Worm (Caenorhabditis elegans): Measurements from ENCODE around the gene clec-164.

clec-164 gene

DNA sequence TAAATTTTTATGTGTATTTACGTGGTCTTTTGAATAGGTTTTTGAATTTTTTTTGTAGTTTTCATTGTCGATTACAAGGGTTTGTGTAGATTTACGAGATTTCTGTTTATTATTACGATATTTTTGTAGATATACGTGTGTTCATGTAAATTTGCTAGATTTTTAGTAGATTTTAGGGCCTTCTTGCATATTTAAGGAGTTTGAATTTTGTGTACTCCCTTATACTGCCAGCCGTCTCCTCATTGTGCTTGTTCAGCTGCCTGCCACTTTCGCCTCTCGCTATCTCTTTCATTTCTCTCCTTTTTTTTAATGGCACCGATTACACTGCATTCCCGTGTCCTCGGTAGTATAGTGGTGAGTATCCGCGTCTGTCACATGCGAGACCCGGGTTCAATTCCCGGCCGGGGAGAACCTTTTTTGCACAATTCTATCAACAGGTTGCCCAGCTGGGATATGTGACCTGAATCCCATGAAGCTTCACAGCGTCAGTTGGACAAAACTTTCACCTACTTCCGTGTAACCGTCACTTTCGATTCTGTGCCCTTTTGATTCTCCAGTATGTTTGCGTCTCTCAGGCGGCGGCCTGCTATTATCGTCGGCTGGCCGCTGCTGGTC is 33.6 kb upstream of the clec-164 start:
- TF ChIP-seq fkh-2 (tag; optimal IDR thresholded peaks at IDR 0.05) (no peak), lin-15B (tag; optimal IDR thresholded peaks at IDR 0.05) (no peak), mdl-1 (tag; optimal IDR thresholded peaks at IDR 0.05) (peak; percentile 0), fkh-10 (GFP tag; optimal IDR thresholded peaks at IDR 0.05) (no peak), nhr-11 (tag; optimal IDR thresholded peaks at IDR 0.05) (no peak), elt-2 (tag; optimal IDR thresholded peaks at IDR 0.05) (peak; percentile 46), jun-1 (tag; optimal IDR thresholded peaks at IDR 0.05) (peak; percentile 65), elt-3 (tag; optimal IDR thresholded peaks at IDR 0.05) (no peak), ztf-11 (tag; optimal IDR thresholded peaks at IDR 0.05) (no peak), nhr-67 (tag; optimal IDR thresholded peaks at IDR 0.05) (no peak), egl-5 (tag; optimal IDR thresholded peaks at IDR 0.05) (no peak), snpc-4 (tag; optimal IDR thresholded peaks at IDR 0.05) (peak; percentile 25), nhr-12 (tag; optimal IDR thresholded peaks at IDR 0.05) (no peak), zag-1 (tag; optimal IDR thresholded peaks at IDR 0.05) (no peak), nhr-28 (tag; optimal IDR thresholded peaks at IDR 0.05) (no peak), fos-1 (tag; optimal IDR thresholded peaks at IDR 0.05) (no peak), ZK546.5 (tag; optimal IDR thresholded peaks at IDR 0.05) (no peak), lsy-12 (tag; optimal IDR thresholded peaks at IDR 0.05) (peak; percentile 55), nfya-1 (tag; optimal IDR thresholded peaks at IDR 0.05; ENCODE audit: insufficient read depth) (no peak), lin-39 (tag; optimal IDR thresholded peaks at IDR 0.05) (no peak), pqm-1 (tag; optimal IDR thresholded peaks at IDR 0.05) (no peak), unc-39 (tag; optimal IDR thresholded peaks at IDR 0.05) (no peak), ceh-9 (tag; optimal IDR thresholded peaks at IDR 0.05) (no peak), ama-1 (optimal IDR thresholded peaks at IDR 0.05) (no peak), ceh-82 (tag; optimal IDR thresholded peaks at IDR 0.05) (peak; percentile 47), egl-27 (tag; optimal IDR thresholded peaks at IDR 0.05) (no peak), unc-62 (GFP tag; optimal IDR thresholded peaks at IDR 0.05) (peak; percentile 17), elt-1 (tag; optimal IDR thresholded peaks at IDR 0.05) (no peak), nhr-43 (tag; optimal IDR thresholded peaks at IDR 0.05; ENCODE audit: poor library complexity, severe bottlenecking) (peak; percentile 48), sea-2 (GFP tag; optimal IDR thresholded peaks at IDR 0.05) (no peak), aly-2 (tag; optimal IDR thresholded peaks at IDR 0.05) (no peak), mml-1 (tag; optimal IDR thresholded peaks at IDR 0.05) (no peak), nhr-23 (tag; optimal IDR thresholded peaks at IDR 0.05) (peak; percentile 77), eor-1 (tag; optimal IDR thresholded peaks at IDR 0.05) (no peak), nhr-77 (tag; optimal IDR thresholded peaks at IDR 0.05) (no peak), nhr-237 (tag; optimal IDR thresholded peaks at IDR 0.05) (no peak), ceh-16 (tag; optimal IDR thresholded peaks at IDR 0.05) (no peak), hmg-11 (tag; optimal IDR thresholded peaks at IDR 0.05) (peak; percentile 83), R02D3.7 (tag; optimal IDR thresholded peaks at IDR 0.05) (no peak), nhr-25 (tag; optimal IDR thresholded peaks at IDR 0.05) (peak; percentile 52), nhr-76 (tag; optimal IDR thresholded peaks at IDR 0.05) (no peak), daf-12 (tag; optimal IDR thresholded peaks at IDR 0.05) (no peak), tbx-2 (tag; optimal IDR thresholded peaks at IDR 0.05) (peak; percentile 53), skn-1 (tag; optimal IDR thresholded peaks at IDR 0.05) (peak; percentile 43), pha-4 (tag; optimal IDR thresholded peaks at IDR 0.05) (peak; percentile 56), ztf-4 (tag; optimal IDR thresholded peaks at IDR 0.05) (no peak), ceh-28 (tag; optimal IDR thresholded peaks at IDR 0.05) (no peak)
